Worm (Caenorhabditis elegans) whole organism, L1 larva: ENCODE measurements around the gene ceh-76.

Source experiments
- ceh-82 ChIP-seq, 3 experiments: fragments of 150-350 bp in 1 of 3; sonication (generic microtip) in 2 of 3; optimal IDR thresholded peaks; 2 replicates each; lab custom pipeline; 2014 to 2017; ENCODE audit warnings: missing biosample characterization in 3 of 3, missing genetic modification characterization in 3 of 3
- hlh-17 ChIP-seq: fragments of 200-800 bp; sonication (Bioruptor generic); optimal IDR thresholded peaks from 2 replicates; lab custom pipeline; 2018; ENCODE audit warnings: missing genetic modification characterization, mild to moderate bottlenecking, missing compliant biosample characterization, moderate library complexity, borderline replicate concordance
- nhr-90 ChIP-seq: sonication (generic microtip); optimal IDR thresholded peaks from 2 replicates; lab custom pipeline; 2016; ENCODE audit warnings: mild to moderate bottlenecking, missing genetic modification characterization, missing compliant biosample characterization; ENCODE audit not compliant: poor library complexity

ce11 chrV:7983381-7984052, 11.0 kb downstream of the ceh-76 start, which contains the start of the genes natb-1 and abhd-12:
- TF ChIP-seq nhr-90 (no peak), hlh-17 (GFP tag; lab: Kevin White, UChicago) (no peak), ceh-82 (tag; optimal IDR thresholded peaks at IDR 0.05; lab: Kevin White, UChicago) (peak in 1 of 3 experiments; percentile 30)
